Fruit fly (Drosophila melanogaster): ENCODE results near the gene xit.

Gene xit

DNA sequence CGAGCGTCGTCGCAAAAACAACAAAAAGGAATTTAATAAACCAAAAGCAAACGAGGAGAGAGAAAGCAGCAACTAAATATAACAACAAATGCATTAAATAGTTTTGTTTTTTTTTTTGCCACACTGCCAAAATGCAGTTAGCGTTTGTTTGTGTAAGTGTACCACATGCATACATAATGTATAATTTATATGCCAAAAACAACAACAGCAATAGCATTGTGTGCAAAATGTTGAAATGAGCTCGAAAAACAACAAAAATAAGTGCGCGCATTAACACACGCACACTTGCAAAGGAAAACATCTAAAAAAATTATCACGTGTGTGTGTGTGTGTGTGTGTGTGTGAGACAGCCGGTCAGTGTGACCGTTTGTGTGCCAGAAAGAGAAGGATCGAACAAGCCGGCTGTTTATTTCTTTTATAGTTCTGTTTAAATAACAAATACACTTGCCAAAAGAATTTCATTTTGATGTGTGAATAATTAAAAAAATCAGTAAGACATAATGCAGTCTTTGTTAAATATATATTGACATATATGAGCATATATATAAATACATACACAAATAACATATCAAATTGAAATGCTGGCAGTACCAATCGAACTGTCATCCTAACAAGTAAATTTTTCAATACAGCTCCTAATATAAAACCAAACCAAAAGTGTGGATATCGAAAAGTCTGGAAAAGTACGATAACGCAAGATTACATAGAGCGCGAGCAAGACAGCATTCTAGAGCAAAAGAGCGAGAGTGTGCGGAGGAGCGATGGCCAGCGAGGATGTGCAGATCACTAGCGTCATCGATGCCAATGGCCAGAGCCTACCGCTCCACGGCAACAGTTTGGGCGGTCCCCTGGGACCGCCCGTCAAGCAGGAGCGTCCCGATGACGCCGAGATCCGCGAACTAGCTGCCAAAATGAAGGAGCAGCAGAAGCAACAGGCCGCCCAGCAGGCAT lies 48.1 kb downstream of the xit start (continued):
- TF ChIP-seq ash1 (GFP tag; optimal IDR thresholded peaks at IDR 0.05) = peak; percentile 19
- peak; percentile 70 for TF ChIP-seq sens (GFP tag)
- 0 out of 2 replicates have a peak, but pooled peaks have one; percentile 11 for TF ChIP-seq Ptx1 (GFP tag; IDR thresholded peaks at IDR 0.05)
- TF ChIP-seq CG6813 (GFP tag; optimal IDR thresholded peaks at IDR 0.05) = no peak
- TF ChIP-seq tin (GFP tag; optimal IDR thresholded peaks at IDR 0.05) = no peak
- no peak for TF ChIP-seq odd (GFP tag; optimal IDR thresholded peaks at IDR 0.05)
- TF ChIP-seq z (GFP tag; IDR thresholded peaks at IDR 0.05) = 0 out of 3 replicates have a peak, but pooled peaks have one; percentile 11
- TF ChIP-seq lola (GFP tag; optimal IDR thresholded peaks at IDR 0.05) = peak in 1 of 3 experiments; percentile 17

DNA sequence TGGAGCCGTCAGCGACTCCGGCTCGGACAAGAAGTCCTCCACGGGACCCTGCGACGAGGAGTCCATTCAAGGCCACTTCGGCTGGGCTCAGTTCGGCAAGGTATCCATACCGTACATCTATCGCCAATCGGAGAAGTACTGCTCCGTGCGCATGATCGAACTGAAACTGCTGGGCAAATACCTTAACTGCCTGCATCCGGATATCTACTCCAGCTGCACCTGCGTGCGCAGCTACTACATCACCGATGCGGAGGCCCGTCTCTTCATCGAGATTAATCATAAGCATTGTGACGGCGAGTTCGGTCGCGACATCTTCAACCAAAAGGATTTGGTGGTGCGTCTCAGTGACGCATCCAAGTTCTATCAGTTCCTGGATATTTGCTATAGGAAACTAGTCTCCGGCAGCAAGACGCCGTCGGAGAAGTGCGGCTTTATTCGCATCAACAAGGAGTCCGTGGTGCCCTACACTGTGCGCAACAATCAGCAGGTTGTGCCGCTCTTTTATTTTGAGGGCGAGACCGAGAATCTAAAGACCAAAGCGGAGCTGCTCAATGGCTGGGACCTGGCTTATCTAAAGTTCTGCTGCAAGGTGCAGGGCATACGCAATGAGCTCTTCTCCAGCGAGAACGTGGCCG lies 49.1 kb downstream of the xit start:
- no peak for TF ChIP-seq ttk (GFP tag; IDR thresholded peaks at IDR 0.05)
- no peak for TF ChIP-seq Ptx1 (GFP tag; IDR thresholded peaks at IDR 0.05)
- TF ChIP-seq CG3281 (GFP tag; optimal IDR thresholded peaks at IDR 0.05) = no peak
- no peak for TF ChIP-seq ro (GFP tag; IDR thresholded peaks at IDR 0.05)
- TF ChIP-seq Gug (GFP tag; IDR thresholded peaks at IDR 0.05) = no peak
- TF ChIP-seq Hey (tag; optimal IDR thresholded peaks at IDR 0.05) = no peak
- no peak for TF ChIP-seq CG14667 (GFP tag; IDR thresholded peaks at IDR 0.05)
- TF ChIP-seq run (tag; optimal IDR thresholded peaks at IDR 0.05) = no peak
- TF ChIP-seq Doc3 (GFP tag; IDR thresholded peaks at IDR 0.05; ENCODE audit: partially characterized antibody) = no peak
- no peak for TF ChIP-seq CG10565 (GFP tag; optimal IDR thresholded peaks at IDR 0.05)
- TF ChIP-seq ab (GFP tag; optimal IDR thresholded peaks at IDR 0.05) = no peak
- no peak for TF ChIP-seq lab (GFP tag; optimal IDR thresholded peaks at IDR 0.05)
- no peak for TF ChIP-seq Atf-2 (GFP tag; optimal IDR thresholded peaks at IDR 0.05)

DNA sequence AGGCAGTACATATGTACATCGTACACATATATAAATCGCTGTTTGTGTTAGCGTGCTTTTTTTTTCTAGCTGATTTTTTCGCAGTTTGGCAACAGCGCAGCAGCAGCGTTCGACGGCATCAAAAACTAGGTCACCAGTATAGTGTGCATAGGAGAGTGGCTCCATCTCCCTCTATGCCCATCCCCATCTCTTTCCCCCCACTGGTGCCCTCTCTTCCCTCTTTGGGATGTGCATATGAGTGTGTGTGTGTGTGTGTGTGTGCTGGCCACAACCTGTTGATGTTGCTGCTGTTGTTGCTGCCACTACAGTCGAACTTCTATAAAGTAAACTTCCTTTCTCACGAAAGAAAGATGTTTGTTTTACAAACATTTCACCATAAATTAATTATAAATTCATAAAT lies 50.9 kb downstream of the xit start:
- TF ChIP-seq Vsx1 (GFP tag; optimal IDR thresholded peaks at IDR 0.05) (no peak), Sry-β (GFP tag; optimal IDR thresholded peaks at IDR 0.05) (no peak), CG17829 (tag; optimal IDR thresholded peaks at IDR 0.05) (no peak), Mes4 (GFP tag; optimal IDR thresholded peaks at IDR 0.05) (no peak), crol (GFP tag; IDR thresholded peaks at IDR 0.05) (peak; percentile 66), lbe (GFP tag; optimal IDR thresholded peaks at IDR 0.05) (no peak), CG1832 (GFP tag; optimal IDR thresholded peaks at IDR 0.05) (peak; percentile 28), org-1 (GFP tag; optimal IDR thresholded peaks at IDR 0.05) (no peak), B-H1 (GFP tag; IDR thresholded peaks at IDR 0.05) (no peak), fd96Cb (tag; optimal IDR thresholded peaks at IDR 0.05) (no peak), cad (GFP tag; optimal IDR thresholded peaks at IDR 0.05) (no peak), hth (optimal IDR thresholded peaks at IDR 0.05) (no peak), CG12769 (tag; optimal IDR thresholded peaks at IDR 0.05) (peak; percentile 57), chm (GFP tag; IDR thresholded peaks at IDR 0.05) (no peak), jumu (GFP tag; optimal IDR thresholded peaks at IDR 0.05) (no peak), CG8388 (GFP tag; optimal IDR thresholded peaks at IDR 0.05) (no peak), odd (GFP tag; optimal IDR thresholded peaks at IDR 0.05) (no peak), cg (GFP tag; optimal IDR thresholded peaks at IDR 0.05) (peak; percentile 56), CG16863 (GFP tag; optimal IDR thresholded peaks at IDR 0.05) (no peak), ash1 (GFP tag; optimal IDR thresholded peaks at IDR 0.05) (peak; percentile 13), maf-S (GFP tag; optimal IDR thresholded peaks at IDR 0.05) (no peak), kah (GFP tag; optimal IDR thresholded peaks at IDR 0.05) (peak; percentile 94), CG8478 (optimal IDR thresholded peaks at IDR 0.05) (peak; percentile 22), CG33213 (GFP tag; optimal IDR thresholded peaks at IDR 0.05) (no peak), hbn (GFP tag; IDR thresholded peaks at IDR 0.05; ENCODE audit: partially characterized antibody) (no peak), CG6254 (GFP tag; optimal IDR thresholded peaks at IDR 0.05) (no peak), scrt (GFP tag; optimal IDR thresholded peaks at IDR 0.05) (peak; percentile 24), CG11398 (GFP tag; optimal IDR thresholded peaks at IDR 0.05) (no peak)
